Fruit fly (Drosophila melanogaster): ENCODE results near the gene Hmgcl.
A peak's percentile ranks its signal among the peaks of the same experiment; 100 is the strongest.

The Hmgcl gene

dm6 chr2L:6956725-6957124 is 3.5 kb upstream of the Hmgcl start, which contains the start of the genes CG13775 and CG3430 (continued):
- TF ChIP-seq CG2199 (GFP tag; IDR thresholded peaks at IDR 0.05) = no peak
- TF ChIP-seq CG4328 (GFP tag; optimal IDR thresholded peaks at IDR 0.05) = no peak
- no peak for TF ChIP-seq crol (GFP tag; IDR thresholded peaks at IDR 0.05)
- TF ChIP-seq Hey (tag; optimal IDR thresholded peaks at IDR 0.05) = no peak
- peak; percentile 29 for TF ChIP-seq Chrac-16 (GFP tag; optimal IDR thresholded peaks at IDR 0.05)
- TF ChIP-seq CG4360 (GFP tag; IDR thresholded peaks at IDR 0.05) = no peak
- TF ChIP-seq CG17568 (GFP tag; optimal IDR thresholded peaks at IDR 0.05) = no peak
- peak; percentile 20; the same call in 1 of the 2 replicates for TF ChIP-seq ato (GFP tag; IDR thresholded peaks at IDR 0.05; ENCODE audit: partially characterized antibody)
- TF ChIP-seq insv (GFP tag; optimal IDR thresholded peaks at IDR 0.05) = peak in 1 of 2 experiments; percentile 7
- TF ChIP-seq fd102C (GFP tag; optimal IDR thresholded peaks at IDR 0.05) = no peak
- TF ChIP-seq jigr1 (GFP tag; IDR thresholded peaks at IDR 0.05) = no peak
- TF ChIP-seq CG34422 (GFP tag; IDR thresholded peaks at IDR 0.05) = 0 out of 3 replicates have a peak, but pooled peaks have one; percentile 45
- TF ChIP-seq slbo (GFP tag; IDR thresholded peaks at IDR 0.05) = peak; percentile 67
- TF ChIP-seq Ptx1 (GFP tag; IDR thresholded peaks at IDR 0.05) = no peak
- TF ChIP-seq CG6765 (GFP tag; optimal IDR thresholded peaks at IDR 0.05) = peak; percentile 33
- peak; percentile 39 for TF ChIP-seq stwl (tag; optimal IDR thresholded peaks at IDR 0.05)
- no peak for TF ChIP-seq oc (tag; optimal IDR thresholded peaks at IDR 0.05)
- no peak for TF ChIP-seq CG8089 (GFP tag; optimal IDR thresholded peaks at IDR 0.05)
- peak; percentile 33 for TF ChIP-seq shn (GFP tag; optimal IDR thresholded peaks at IDR 0.05)
- TF ChIP-seq Nf-YB (GFP tag; optimal IDR thresholded peaks at IDR 0.05) = no peak
- TF ChIP-seq CG18011 (GFP tag; optimal IDR thresholded peaks at IDR 0.05) = no peak
- TF ChIP-seq CG8924 (tag; optimal IDR thresholded peaks at IDR 0.05) = no peak
- no peak for TF ChIP-seq lab (GFP tag; optimal IDR thresholded peaks at IDR 0.05)
- TF ChIP-seq CG12219 (GFP tag; optimal IDR thresholded peaks at IDR 0.05) = no peak
- TF ChIP-seq Oli (tag; optimal IDR thresholded peaks at IDR 0.05) = no peak
- TF ChIP-seq klu (GFP tag; IDR thresholded peaks at IDR 0.05) = 0 out of 2 replicates have a peak, but pooled peaks have one; percentile 6
- no peak for TF ChIP-seq lbe (GFP tag; optimal IDR thresholded peaks at IDR 0.05)
- TF ChIP-seq H15 (GFP tag; IDR thresholded peaks at IDR 0.05) = no peak
- peak; percentile 3 for TF ChIP-seq CG8290 (GFP tag; optimal IDR thresholded peaks at IDR 0.05)
- peak in 1 of 2 experiments; percentile 62 for TF ChIP-seq CG8290 (tag; optimal IDR thresholded peaks at IDR 0.05)
- no peak for TF ChIP-seq ind (GFP tag; optimal IDR thresholded peaks at IDR 0.05)
- TF ChIP-seq sd (tag; optimal IDR thresholded peaks at IDR 0.05) = no peak
- peak; percentile 56 for TF ChIP-seq CG16813 (GFP tag; IDR thresholded peaks at IDR 0.05; ENCODE audit: partially characterized antibody)
- TF ChIP-seq CG17361 (GFP tag; IDR thresholded peaks at IDR 0.05) = no peak
- peak; percentile 66 for TF ChIP-seq chm (GFP tag; IDR thresholded peaks at IDR 0.05)
- TF ChIP-seq CG15073 (GFP tag; optimal IDR thresholded peaks at IDR 0.05) = no peak
- TF ChIP-seq CG9817 (tag; optimal IDR thresholded peaks at IDR 0.05) = peak; percentile 41
- TF ChIP-seq CG17359 (tag; optimal IDR thresholded peaks at IDR 0.05) = no peak
- no peak for TF ChIP-seq CG13894 (tag; optimal IDR thresholded peaks at IDR 0.05)
- TF ChIP-seq CG11695 (GFP tag; IDR thresholded peaks at IDR 0.05) = no peak
- TF ChIP-seq CG9609 (GFP tag; optimal IDR thresholded peaks at IDR 0.05) = peak; percentile 30
- no peak for TF ChIP-seq CG11398 (GFP tag; optimal IDR thresholded peaks at IDR 0.05)
- peak; percentile 25 for TF ChIP-seq Hsf (GFP tag; optimal IDR thresholded peaks at IDR 0.05)
- TF ChIP-seq hb (GFP tag; IDR thresholded peaks at IDR 0.05; ENCODE audit: partially characterized antibody) = 0 out of 3 replicates have a peak, but pooled peaks have one; percentile 44
- no peak for TF ChIP-seq CG6854 (GFP tag; optimal IDR thresholded peaks at IDR 0.05)
- peak; percentile 58; the same call in 2 of the 3 replicates for TF ChIP-seq CG11456 (GFP tag; IDR thresholded peaks at IDR 0.05)
- no peak for TF ChIP-seq Usf (GFP tag; optimal IDR thresholded peaks at IDR 0.05)
- TF ChIP-seq Dip2 (GFP tag; IDR thresholded peaks at IDR 0.05) = no peak
- no peak for TF ChIP-seq Bteb2 (GFP tag; optimal IDR thresholded peaks at IDR 0.05)
- no peak for TF ChIP-seq HHEX (GFP tag; optimal IDR thresholded peaks at IDR 0.05)
- TF ChIP-seq CG15696 (tag; optimal IDR thresholded peaks at IDR 0.05) = peak; percentile 0
